Fruit fly (Drosophila melanogaster) Kc167 (cell line): ENCODE results near the gene CG4168.

Source experiments
- Myc ChIP-seq: fragments of >200 bp; optimal IDR thresholded peaks from 2 replicates; lab custom pipeline; 2017; ENCODE audit warnings: missing external identifiers
- Sin3A ChIP-seq: fragments of >200 bp; optimal IDR thresholded peaks from 2 replicates; lab custom pipeline; 2018; ENCODE audit warnings: missing external identifiers
- h ChIP-seq: fragments of >200 bp; optimal IDR thresholded peaks from 3 replicates; lab custom pipeline; 2018; ENCODE audit warnings: missing external identifiers
- insv ChIP-seq: fragments of >200 bp; optimal IDR thresholded peaks from 3 replicates; lab custom pipeline; 2018; ENCODE audit warnings: missing external identifiers
- psq ChIP-seq: fragments of >200 bp; optimal IDR thresholded peaks from 2 replicates; lab custom pipeline; 2017; ENCODE audit warnings: missing external identifiers
- ttk ChIP-seq: sonication (Bioruptor generic); optimal IDR thresholded peaks from 2 replicates; lab custom pipeline; 2017; ENCODE audit warnings: missing external identifiers

The CG4168 gene

DNA sequence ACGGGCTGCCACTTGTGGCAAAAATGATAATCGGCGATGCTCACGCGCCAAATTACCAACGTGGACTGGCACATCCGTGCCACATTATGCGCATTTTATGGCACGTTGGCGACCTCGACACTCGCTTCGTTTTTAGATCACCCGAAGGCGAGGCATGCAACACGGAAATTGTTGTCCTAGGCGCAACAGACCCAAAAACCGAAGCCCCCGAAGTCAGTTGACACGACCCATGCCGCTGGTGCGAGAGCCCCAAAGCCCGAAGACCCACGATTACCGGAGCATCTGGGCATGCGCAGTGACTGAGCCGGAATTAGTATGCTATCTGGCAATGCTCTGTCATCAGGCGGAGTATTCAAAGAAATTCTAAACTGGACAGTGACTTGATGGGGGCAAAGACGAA lies at the start of gene CG4168:
Gene CG4168, minus strand, starts transcription at position 51 of the 400 bp plus-strand sequence.
- no peak for TF ChIP-seq psq
- TF ChIP-seq insv (lab: Kevin White, UChicago): no peak
- TF ChIP-seq Sin3A (lab: Kevin White, UChicago): no peak
- TF ChIP-seq h (lab: Kevin White, UChicago): no peak
- no peak for TF ChIP-seq Myc (lab: Kevin White, UChicago)
- no peak for TF ChIP-seq ttk (lab: Kevin White, UChicago)

DNA sequence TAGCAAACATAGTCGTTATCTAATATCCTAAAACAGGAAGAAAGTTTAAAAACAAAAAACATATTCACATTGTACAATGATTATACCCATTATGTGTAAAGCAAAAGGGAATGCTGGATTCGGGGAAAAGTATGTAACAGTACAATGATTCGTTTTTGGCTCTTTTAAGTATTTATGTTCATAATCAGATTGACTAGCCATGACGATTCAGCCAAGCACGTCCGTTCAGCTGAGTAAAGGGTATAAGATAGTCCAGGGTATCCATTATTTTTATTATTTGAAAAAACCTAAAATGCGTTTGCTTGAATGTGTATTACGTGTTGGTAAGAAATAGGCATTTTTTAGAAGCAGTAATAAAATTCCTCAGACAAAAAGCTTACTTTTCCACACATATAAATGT lies 49.4 kb upstream of the CG4168 start:
- no peak for TF ChIP-seq Myc (lab: Kevin White, UChicago)
- no peak for TF ChIP-seq insv (lab: Kevin White, UChicago)
- TF ChIP-seq ttk (lab: Kevin White, UChicago): no peak
- TF ChIP-seq h (lab: Kevin White, UChicago): no peak
- no peak for TF ChIP-seq Sin3A (lab: Kevin White, UChicago)
- no peak for TF ChIP-seq psq

DNA sequence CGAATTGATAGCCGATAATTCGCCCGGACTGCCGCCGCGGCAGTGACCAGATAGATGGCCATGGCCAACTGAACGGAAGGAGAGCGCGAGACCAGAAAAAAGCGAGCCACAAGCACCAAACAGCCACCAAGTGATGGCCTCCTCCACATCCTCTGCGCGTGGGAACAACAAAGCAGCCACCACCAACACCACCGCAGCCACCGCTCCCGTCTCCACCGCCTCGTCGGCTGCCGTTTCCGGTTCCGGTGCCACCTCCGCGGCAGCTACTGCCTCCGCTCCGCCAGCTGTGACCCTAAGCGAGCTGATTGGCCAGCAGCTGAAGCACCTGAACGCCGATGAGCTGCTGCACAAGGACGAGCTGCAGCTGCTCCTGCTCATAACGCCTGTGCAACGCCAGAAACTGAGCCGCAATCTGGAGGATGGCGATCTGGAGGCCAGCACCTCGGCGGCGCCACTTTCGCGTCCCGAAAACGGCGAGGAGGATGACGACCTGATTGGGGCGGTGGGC lies 48.8 kb upstream of the CG4168 start:
- no peak for TF ChIP-seq ttk (lab: Kevin White, UChicago)
- no peak for TF ChIP-seq insv (lab: Kevin White, UChicago)
- no peak for TF ChIP-seq h (lab: Kevin White, UChicago)
- TF ChIP-seq Sin3A (lab: Kevin White, UChicago): no peak
- no peak for TF ChIP-seq psq
- no peak for TF ChIP-seq Myc (lab: Kevin White, UChicago)

DNA sequence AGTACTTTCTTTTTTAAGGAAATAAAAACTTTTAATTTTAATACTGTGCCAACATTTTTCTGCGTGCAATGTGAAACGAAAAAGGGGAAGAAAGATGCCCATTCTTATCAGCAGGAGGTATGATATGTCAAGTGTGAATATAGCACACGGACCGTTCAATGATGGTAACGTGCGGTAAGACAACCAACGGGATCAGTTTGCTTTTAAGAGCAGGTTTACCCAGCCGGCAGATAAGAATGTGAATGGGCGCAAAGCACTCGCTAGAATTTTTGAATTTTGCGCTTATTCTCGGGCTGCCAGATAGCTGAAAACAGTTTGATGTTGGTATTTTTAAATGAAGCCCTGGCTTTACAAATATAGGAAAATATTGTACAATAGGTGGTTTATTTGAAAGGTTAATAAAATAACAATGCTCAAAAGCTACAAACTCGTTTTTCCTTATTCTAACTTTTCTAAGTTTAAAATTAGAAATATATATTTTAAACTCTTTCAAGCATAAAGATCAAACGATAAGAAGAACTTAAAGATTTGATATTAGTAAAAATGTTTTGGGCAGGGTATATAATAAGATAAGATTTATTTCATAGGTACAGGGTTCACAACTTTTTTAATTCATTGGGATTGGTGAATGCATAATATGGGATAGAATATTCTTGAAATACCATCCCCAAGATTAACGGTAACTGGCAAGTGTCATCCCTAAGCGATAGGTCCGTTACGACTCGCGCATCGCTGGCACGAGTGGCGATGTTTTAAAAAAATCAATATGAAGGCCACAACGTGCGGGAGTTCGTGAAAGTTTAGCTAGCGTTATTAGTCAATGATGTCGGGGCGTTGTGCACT lies 48.1 kb upstream of the CG4168 start, which contains the start of gene dao:
Gene dao, plus strand, starts transcription at position 717 of the 843 bp plus-strand sequence.
- TF ChIP-seq Myc (lab: Kevin White, UChicago): no peak
- no peak for TF ChIP-seq ttk (lab: Kevin White, UChicago)
- TF ChIP-seq h (lab: Kevin White, UChicago): no peak
- no peak for TF ChIP-seq psq
- no peak for TF ChIP-seq Sin3A (lab: Kevin White, UChicago)
- TF ChIP-seq insv (lab: Kevin White, UChicago): no peak

DNA sequence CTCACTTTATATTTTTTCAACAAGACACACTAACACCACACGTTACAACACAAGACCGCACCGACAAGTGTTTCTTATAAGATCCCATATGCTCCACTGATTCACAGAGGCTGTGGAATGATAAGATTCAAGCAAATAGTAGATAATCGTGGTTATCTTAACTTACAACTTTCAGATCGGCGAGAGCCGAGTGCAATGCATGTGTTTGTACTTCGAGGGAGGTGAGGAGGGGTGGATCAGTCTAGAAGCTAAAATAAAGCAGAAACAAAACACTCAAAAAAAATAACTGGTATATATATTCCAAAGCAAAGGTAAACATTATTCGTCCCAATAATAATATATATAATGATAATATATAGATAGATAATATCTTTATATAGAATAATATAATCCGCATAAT lies 47.4 kb upstream of the CG4168 start, which contains the start of gene ZnT35C:
Gene ZnT35C, minus strand, starts transcription at position 101 of the 400 bp plus-strand sequence.
- no peak for TF ChIP-seq Myc (lab: Kevin White, UChicago)
- no peak for TF ChIP-seq insv (lab: Kevin White, UChicago)
- TF ChIP-seq Sin3A (lab: Kevin White, UChicago): no peak
- no peak for TF ChIP-seq h (lab: Kevin White, UChicago)
- no peak for TF ChIP-seq ttk (lab: Kevin White, UChicago)
- no peak for TF ChIP-seq psq

DNA sequence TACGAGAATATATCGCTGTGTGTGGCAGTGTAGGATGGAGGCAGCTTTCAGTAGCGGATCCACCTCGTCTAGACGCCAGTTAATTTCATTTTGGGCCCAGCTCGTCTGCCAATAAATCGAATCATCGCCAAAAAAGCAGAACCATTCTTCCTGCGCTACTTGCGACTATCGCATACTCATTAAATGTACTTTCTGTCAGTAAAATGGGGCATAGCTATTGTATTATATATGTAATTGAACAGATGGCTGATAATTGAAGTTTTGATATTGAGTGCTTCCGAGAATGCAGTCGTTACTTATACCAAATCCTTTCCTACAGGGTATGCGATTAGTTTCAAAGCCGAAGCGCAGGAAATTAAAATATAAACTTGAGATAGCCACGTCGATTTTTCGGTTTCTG lies 44.4 kb upstream of the CG4168 start:
- TF ChIP-seq ttk (lab: Kevin White, UChicago) (no peak), Myc (lab: Kevin White, UChicago) (no peak)

DNA sequence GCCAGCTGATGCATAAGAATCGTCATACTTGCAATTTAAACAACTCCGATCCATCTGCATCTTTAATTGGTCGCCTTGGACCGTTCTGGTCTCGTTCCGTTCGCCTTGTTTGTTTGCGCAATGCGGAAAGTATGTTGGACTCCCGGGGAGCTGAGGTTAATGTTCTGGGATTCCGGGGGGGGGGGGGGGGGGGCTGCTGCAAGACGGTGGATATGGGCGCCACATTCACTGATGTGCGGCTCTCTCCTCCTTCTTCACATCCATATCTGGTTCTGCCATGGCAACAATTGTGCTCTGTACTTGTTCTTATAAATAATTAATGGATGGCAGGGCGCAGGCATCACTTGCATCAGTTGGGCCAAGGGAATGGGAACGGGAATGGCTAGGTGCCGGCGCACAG lies 43.2 kb upstream of the CG4168 start:
- TF ChIP-seq ttk (lab: Kevin White, UChicago) (no peak), psq (no peak), h (lab: Kevin White, UChicago) (no peak), Sin3A (lab: Kevin White, UChicago) (no peak), insv (lab: Kevin White, UChicago) (no peak), Myc (lab: Kevin White, UChicago) (no peak)

DNA sequence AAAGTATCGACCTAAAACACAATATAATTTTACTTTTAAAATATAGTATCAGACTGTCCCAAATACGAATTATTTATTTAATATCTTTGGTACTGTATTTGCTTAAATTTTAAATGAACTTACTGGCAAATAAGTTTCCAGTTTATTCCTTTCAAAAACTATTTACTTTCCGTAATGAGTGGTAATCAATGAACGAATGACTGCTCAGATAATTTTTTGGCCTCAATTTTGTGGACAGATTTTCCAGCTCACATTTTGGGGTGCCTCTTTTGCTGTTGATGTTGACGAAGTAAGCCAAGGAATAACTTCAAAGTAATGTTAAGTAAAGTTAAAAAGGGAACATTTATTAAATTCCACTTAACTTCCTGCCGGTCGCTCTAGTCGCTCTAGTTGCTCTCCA lies 14.7 kb upstream of the CG4168 start, which contains the start of gene CG43230:
Gene CG43230, plus strand, starts transcription at position 301 of the 400 bp plus-strand sequence.
- TF ChIP-seq ttk (lab: Kevin White, UChicago) (no peak), h (lab: Kevin White, UChicago) (no peak), Myc (lab: Kevin White, UChicago) (no peak), insv (lab: Kevin White, UChicago) (no peak), Sin3A (lab: Kevin White, UChicago) (no peak), psq (no peak)

DNA sequence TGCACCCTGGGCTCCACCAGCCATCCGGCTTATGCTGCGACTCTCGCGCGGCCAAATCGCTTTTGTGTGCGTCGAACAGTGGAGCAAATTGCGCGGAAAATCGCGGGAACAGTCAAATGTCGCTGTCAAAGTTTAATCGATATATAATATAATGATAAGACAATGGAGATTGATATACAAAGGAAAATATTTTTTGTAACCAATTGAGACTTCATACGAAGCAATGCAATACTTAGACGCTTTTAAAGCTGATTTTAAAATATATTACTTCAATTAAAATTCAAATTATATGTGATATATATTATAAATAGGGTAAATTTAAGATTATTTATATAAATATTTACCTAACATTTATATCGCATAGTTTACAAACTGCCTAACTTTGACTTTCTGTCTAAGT lies 11.2 kb upstream of the CG4168 start:
- TF ChIP-seq Sin3A (lab: Kevin White, UChicago) (no peak), Myc (lab: Kevin White, UChicago) (no peak), insv (lab: Kevin White, UChicago) (no peak), psq (no peak), ttk (lab: Kevin White, UChicago) (no peak)

DNA sequence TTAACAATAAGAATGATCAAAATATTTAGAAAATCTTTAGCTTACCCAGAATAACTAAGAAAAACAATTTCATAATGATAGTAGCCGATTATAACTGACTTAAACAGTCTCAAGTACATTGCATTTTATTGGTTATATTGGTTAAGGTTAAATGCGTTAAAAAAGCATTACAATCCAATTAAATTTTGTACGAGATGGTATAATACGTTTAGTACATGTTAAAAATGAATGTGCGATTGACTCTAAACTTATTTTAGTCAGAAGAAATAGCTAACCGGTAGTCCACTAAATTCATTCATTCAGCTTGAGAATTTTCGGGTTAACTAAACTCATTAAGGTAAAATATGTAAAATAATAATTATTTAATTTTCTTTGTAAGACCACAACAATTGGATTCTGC lies 1.7 kb upstream of the CG4168 start, which contains the start of gene Sfp35C:
Gene Sfp35C, minus strand, starts transcription at position 101 of the 400 bp plus-strand sequence.
- TF ChIP-seq insv (lab: Kevin White, UChicago) (no peak), Sin3A (lab: Kevin White, UChicago) (no peak), ttk (lab: Kevin White, UChicago) (no peak), Myc (lab: Kevin White, UChicago) (no peak), psq (no peak), h (lab: Kevin White, UChicago) (no peak)

DNA sequence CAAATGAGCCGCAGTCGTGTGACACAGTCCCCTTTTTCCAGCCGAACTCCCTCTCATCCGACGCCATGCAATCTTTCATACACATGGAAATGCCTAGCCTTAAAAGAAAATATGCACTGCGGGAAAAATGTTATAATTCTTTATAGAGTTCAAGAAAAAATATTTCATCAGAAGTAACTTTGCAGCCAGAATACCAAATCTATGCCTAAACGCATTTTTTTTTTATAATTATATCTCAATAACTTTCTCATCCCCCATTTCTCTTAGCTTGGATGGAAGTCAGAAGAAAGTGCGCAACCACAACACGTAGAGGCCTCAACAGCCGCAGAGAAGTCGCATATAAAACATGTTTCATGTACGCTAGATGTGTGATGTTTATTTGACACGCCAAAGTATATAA lies 21.2 kb downstream of the CG4168 start:
- TF ChIP-seq psq: no peak
- TF ChIP-seq Sin3A (lab: Kevin White, UChicago): no peak
- TF ChIP-seq ttk (lab: Kevin White, UChicago): no peak

DNA sequence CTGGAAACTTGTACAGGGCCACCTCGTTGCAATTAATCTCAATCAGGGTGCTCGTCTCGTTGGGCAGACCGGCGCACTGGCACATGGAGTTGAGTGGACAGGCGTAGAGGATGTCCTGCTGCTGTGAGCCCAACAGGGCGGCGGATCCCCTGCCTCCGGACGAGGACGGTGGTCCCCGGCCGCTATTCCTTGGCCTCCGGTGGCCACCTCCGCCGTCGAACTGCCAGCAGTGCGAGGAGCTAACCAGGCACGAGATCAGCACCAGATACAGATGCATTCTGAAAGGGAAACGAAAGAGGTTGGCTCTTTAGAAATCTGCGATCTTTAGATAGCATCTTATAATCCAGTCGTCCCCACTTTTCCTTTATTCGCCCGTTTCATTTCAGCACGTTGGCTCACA lies 22.2 kb downstream of the CG4168 start:
- TF ChIP-seq ttk (lab: Kevin White, UChicago): no peak
- TF ChIP-seq Myc (lab: Kevin White, UChicago): no peak
